Worm (Caenorhabditis elegans): Measurements from ENCODE around the gene F53B3.5.

Gene F53B3.5

DNA sequence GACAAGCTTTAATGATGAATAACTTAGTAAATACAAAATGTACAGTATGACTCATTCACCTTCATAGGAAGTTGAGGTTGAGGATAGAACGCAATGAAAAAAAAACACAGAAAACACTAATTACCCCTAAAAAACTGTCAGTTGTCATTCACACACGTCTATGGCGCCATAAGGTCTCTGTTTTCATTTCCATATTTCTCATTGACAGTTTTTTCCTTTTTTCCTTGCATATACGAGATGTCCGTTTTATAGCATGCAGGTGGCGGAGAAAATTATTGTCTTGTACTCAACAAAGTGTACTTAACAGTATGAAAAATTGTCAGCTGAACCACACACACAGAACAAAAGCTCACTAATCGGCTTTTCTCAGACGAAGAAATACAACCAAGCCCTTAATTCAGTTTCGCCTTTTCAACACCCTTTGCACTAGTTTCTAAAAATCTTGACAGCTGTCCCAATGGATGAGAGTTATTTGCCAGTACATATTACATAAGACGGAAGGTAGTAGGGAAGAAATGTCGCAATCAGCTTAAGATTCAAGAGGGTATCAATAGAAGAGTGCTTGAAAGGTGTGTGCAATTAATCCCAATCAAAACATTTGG, 43.3 kb upstream of the F53B3.5 start:
- TF ChIP-seq ceh-9 (tag; optimal IDR thresholded peaks at IDR 0.05) (no peak), nhr-237 (tag; optimal IDR thresholded peaks at IDR 0.05) (no peak), lin-39 (tag; optimal IDR thresholded peaks at IDR 0.05) (no peak), mml-1 (tag; optimal IDR thresholded peaks at IDR 0.05) (no peak), nhr-77 (tag; optimal IDR thresholded peaks at IDR 0.05) (no peak), daf-12 (tag; optimal IDR thresholded peaks at IDR 0.05) (no peak), lsy-12 (tag; optimal IDR thresholded peaks at IDR 0.05) (no peak)

DNA sequence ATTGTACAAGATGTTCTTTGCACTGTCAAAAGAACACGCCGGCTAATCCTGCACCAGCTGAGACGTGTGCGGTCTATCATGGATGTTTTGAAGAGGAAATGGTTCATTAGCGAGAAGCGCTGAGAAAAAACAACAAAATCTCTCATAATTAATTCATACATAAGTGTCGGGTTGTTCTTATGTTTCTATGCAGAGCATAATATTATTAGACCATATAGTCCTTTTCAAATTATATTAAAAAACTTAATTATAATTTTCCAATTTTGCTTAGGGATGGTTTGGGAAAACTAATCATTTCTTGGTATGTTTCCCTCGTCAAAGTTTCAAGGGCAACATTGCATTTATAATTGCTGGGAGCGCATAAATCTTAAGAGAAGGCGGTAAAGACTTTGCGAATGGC, 42.4 kb upstream of the F53B3.5 start:
- TF ChIP-seq nhr-25 (tag; optimal IDR thresholded peaks at IDR 0.05) (no peak), hmg-11 (tag; optimal IDR thresholded peaks at IDR 0.05) (no peak), elt-3 (tag; optimal IDR thresholded peaks at IDR 0.05) (no peak), egl-5 (tag; optimal IDR thresholded peaks at IDR 0.05) (no peak), nfya-1 (tag; optimal IDR thresholded peaks at IDR 0.05; ENCODE audit: insufficient read depth) (no peak)

DNA sequence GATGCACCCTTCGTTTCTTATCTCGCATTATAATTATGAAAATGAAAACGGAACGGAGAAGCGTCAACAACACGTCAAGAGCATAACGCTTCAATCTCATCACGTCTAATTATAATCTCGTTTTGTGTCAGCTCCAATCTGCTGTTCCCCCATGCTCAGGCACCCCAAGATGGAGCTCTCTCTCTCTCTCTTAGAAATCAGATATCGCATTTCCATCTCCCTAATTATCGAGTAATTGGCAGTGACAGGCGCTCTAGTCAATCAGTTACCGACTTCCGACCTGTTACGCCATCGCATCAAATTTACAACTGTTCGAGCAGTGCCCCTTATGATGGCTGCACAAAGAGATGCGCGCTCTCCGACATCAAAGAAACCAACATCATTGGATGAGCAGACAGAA, 41.1 kb upstream of the F53B3.5 start:
- TF ChIP-seq pqm-1 (tag; optimal IDR thresholded peaks at IDR 0.05) (no peak), pha-4 (tag; optimal IDR thresholded peaks at IDR 0.05) (no peak), ceh-82 (tag; optimal IDR thresholded peaks at IDR 0.05) (no peak), ZK546.5 (tag; optimal IDR thresholded peaks at IDR 0.05) (no peak), fkh-2 (tag; optimal IDR thresholded peaks at IDR 0.05) (no peak), zag-1 (tag; optimal IDR thresholded peaks at IDR 0.05) (no peak), nhr-11 (tag; optimal IDR thresholded peaks at IDR 0.05) (no peak), elt-3 (tag; optimal IDR thresholded peaks at IDR 0.05) (no peak), nhr-77 (tag; optimal IDR thresholded peaks at IDR 0.05) (no peak), elt-2 (tag; optimal IDR thresholded peaks at IDR 0.05) (no peak), lin-15B (tag; optimal IDR thresholded peaks at IDR 0.05) (no peak), fos-1 (tag; optimal IDR thresholded peaks at IDR 0.05) (no peak), lsy-12 (tag; optimal IDR thresholded peaks at IDR 0.05) (no peak)

DNA sequence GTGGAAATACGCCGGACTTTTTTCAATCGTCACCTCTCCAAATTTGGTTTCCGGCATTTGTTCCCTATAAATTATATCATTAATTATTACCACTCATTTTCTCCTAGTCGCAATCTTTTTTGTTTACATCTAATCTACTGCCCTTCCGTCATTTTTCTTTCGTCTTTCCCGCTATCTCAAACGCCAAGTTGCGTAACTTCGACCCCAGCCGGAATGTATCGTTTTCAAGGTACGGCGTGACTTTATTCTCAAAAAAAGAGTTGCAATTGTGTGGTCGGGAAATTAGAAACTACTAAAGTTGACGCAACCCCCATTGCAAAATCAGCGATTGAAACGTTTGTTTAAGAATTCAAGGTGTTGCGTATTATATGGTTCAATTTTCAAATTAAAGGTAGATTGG, 40.1 kb upstream of the F53B3.5 start:
- no peak for TF ChIP-seq lsy-12 (tag; optimal IDR thresholded peaks at IDR 0.05)
- TF ChIP-seq nfya-1 (tag; optimal IDR thresholded peaks at IDR 0.05; ENCODE audit: insufficient read depth) = no peak
- no peak for TF ChIP-seq egl-27 (tag; optimal IDR thresholded peaks at IDR 0.05)
- no peak for TF ChIP-seq nhr-23 (tag; optimal IDR thresholded peaks at IDR 0.05)
- TF ChIP-seq fos-1 (tag; optimal IDR thresholded peaks at IDR 0.05) = no peak

DNA sequence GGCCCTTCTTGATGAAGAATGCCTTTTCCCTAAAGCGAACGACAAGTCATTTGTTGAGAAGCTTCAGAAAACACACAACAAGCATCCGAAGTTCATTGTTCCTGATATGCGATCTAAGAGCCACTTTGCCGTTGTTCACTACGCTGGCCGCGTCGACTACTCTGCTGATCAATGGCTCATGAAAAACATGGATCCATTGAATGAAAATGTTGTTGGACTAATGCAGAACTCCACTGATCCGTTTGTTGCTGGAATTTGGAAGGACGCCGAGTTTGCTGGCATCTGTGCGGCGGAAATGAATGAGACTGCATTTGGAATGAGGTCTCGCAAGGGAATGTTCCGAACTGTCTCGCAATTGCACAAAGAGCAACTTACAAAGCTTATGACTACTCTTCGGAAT, 33.3 kb upstream of the F53B3.5 start:
- no peak for TF ChIP-seq egl-5 (tag; optimal IDR thresholded peaks at IDR 0.05)
- TF ChIP-seq eor-1 (tag; optimal IDR thresholded peaks at IDR 0.05) = no peak
- TF ChIP-seq snpc-4 (tag; optimal IDR thresholded peaks at IDR 0.05) = no peak
- no peak for TF ChIP-seq tbx-2 (tag; optimal IDR thresholded peaks at IDR 0.05)
- no peak for TF ChIP-seq R02D3.7 (tag; optimal IDR thresholded peaks at IDR 0.05)
- no peak for TF ChIP-seq ceh-9 (tag; optimal IDR thresholded peaks at IDR 0.05)
- TF ChIP-seq nhr-28 (tag; optimal IDR thresholded peaks at IDR 0.05) = no peak
- TF ChIP-seq egl-27 (tag; optimal IDR thresholded peaks at IDR 0.05) = no peak
- TF ChIP-seq ztf-11 (tag; optimal IDR thresholded peaks at IDR 0.05) = no peak
- TF ChIP-seq lin-15B (tag; optimal IDR thresholded peaks at IDR 0.05) = no peak
- TF ChIP-seq elt-2 (tag; optimal IDR thresholded peaks at IDR 0.05) = no peak
- no peak for TF ChIP-seq nfya-1 (tag; optimal IDR thresholded peaks at IDR 0.05; ENCODE audit: insufficient read depth)

DNA sequence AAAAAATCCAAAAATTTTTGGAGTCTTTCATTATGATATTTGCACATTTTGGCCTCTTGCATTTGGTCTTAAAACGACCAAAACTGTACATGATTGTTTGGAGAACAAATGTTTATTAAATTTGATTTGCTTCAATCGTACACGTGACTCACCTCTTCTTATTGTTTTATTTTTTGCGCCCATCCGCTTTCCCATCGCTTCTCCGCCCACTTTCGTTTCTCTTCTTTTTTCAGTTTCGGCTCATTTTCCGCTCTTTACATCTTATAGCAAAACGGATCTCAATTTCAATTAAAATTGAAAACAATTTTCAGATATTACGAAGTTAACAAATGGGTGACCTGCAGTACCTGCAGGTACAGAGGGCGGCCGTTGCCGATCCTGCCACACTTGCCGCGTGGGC, 29.8 kb upstream of the F53B3.5 start, which contains the start of gene nmy-1:
TSS of gene nmy-1 (plus strand) at position 301 of the 400 bp plus-strand sequence.
- no peak for TF ChIP-seq nhr-77 (tag; optimal IDR thresholded peaks at IDR 0.05)
- TF ChIP-seq fos-1 (tag; optimal IDR thresholded peaks at IDR 0.05) = no peak
- no peak for TF ChIP-seq elt-3 (tag; optimal IDR thresholded peaks at IDR 0.05)
- TF ChIP-seq nfya-1 (tag; optimal IDR thresholded peaks at IDR 0.05; ENCODE audit: insufficient read depth) = no peak
- no peak for TF ChIP-seq ztf-4 (tag; optimal IDR thresholded peaks at IDR 0.05)
- TF ChIP-seq ztf-11 (tag; optimal IDR thresholded peaks at IDR 0.05) = no peak
- TF ChIP-seq lin-39 (tag; optimal IDR thresholded peaks at IDR 0.05) = no peak
- no peak for TF ChIP-seq nhr-25 (tag; optimal IDR thresholded peaks at IDR 0.05)
- TF ChIP-seq fkh-2 (tag; optimal IDR thresholded peaks at IDR 0.05) = no peak
- TF ChIP-seq nhr-28 (tag; optimal IDR thresholded peaks at IDR 0.05) = no peak
- no peak for TF ChIP-seq ama-1 (optimal IDR thresholded peaks at IDR 0.05)
- no peak for TF ChIP-seq fkh-10 (GFP tag; optimal IDR thresholded peaks at IDR 0.05)
- TF ChIP-seq ZK546.5 (tag; optimal IDR thresholded peaks at IDR 0.05) = no peak
- TF ChIP-seq snpc-4 (tag; optimal IDR thresholded peaks at IDR 0.05) = no peak
- TF ChIP-seq egl-27 (tag; optimal IDR thresholded peaks at IDR 0.05) = no peak
- no peak for TF ChIP-seq nhr-237 (tag; optimal IDR thresholded peaks at IDR 0.05)
- no peak for TF ChIP-seq unc-39 (tag; optimal IDR thresholded peaks at IDR 0.05)
- TF ChIP-seq jun-1 (tag; optimal IDR thresholded peaks at IDR 0.05) = no peak
